Fruit fly (Drosophila melanogaster): ENCODE results near the gene CG43229.

- TF ChIP-seq psq (optimal IDR thresholded peaks at IDR 0.05) = no peak
- TF ChIP-seq ttk (optimal IDR thresholded peaks at IDR 0.05) = no peak
- TF ChIP-seq Sin3A (optimal IDR thresholded peaks at IDR 0.05) = no peak
- TF ChIP-seq h (optimal IDR thresholded peaks at IDR 0.05) = no peak
- TF ChIP-seq Myc (optimal IDR thresholded peaks at IDR 0.05) = no peak
These were observed 13.0 kb downstream of the CG43229 start for dm6 chrX:18151323-18151722.
